Worm (Caenorhabditis elegans): ENCODE results near the gene fbxa-150.

ce11 chrV:20493271-20494231 lies 28.8 kb upstream of the fbxa-150 start, which contains the start of gene B0250.5:
- TF ChIP-seq dao-5 (tag; optimal IDR thresholded peaks at IDR 0.05): no peak
- TF ChIP-seq him-1 (tag; optimal IDR thresholded peaks at IDR 0.05): no peak
